Fruit fly (Drosophila melanogaster) whole organism, larva: ENCODE measurements around the gene CG4218.
A peak's percentile ranks its signal among the peaks of the same experiment; 100 is the strongest.

ENCODE experiments used
- noc ChIP-seq: fragments of 200-800 bp; sonication (Bioruptor generic); optimal IDR thresholded peaks from 3 replicates; lab custom pipeline; 2019; ENCODE audit warnings: missing biosample characterization, mild to moderate bottlenecking, missing genetic modification characterization, moderate library complexity

Gene CG4218

DNA sequence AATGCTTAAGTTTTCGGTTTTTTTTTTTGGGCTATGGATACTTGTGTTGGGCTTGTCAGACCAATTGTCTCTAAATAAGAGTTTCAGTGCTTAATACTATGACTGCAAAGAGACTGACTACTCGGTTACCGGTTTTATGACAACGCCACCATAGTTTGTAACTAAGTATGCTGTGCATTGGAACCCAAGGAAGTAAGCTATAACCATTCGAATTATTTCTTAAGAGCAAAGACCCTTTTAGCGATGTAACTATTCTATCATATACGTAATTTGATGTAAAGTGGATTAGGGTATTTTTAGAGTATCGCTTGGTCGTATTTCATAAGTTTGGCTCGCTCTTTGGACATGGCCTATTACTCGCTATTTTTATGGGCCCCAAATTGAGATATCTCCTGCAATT, at the start of gene CG4218:
TSS of gene CG4218 (minus strand) at position 101 of the 400 bp plus-strand sequence.
- TF ChIP-seq noc (tag; lab: Kevin White, UChicago): no peak

- no peak for TF ChIP-seq noc (tag; lab: Kevin White, UChicago)
Measured at dm6 chr2L:14598357-14599057, 49.6 kb upstream of the CG4218 start.

DNA sequence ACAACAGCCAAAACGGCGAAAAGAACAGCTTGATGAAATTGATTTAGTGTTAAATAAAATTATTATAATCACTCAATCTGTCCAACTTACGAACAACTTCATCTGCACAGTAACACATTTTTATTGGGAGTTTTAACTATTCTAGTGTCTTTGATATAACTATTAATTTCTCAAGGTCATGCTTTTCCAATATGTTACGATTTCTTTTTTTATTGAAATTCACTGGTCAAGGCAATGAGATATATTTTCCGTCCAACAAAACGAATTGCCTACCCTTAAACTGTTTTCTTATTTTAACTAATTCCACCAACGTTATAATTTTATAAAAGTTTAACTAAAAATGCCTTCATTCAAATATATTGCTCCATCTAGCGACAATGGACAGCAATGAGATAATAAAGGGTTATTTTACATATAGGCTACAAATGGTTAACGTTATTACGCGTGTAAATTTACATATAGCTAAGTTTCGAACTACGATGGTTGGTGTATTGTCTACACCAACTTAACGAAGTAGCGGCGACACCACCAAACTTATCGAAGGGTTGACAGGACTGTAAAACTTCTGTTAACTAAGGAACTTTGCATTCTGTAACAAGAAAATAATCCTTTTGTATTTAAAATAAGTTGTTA, 39.8 kb upstream of the CG4218 start:
- no peak for TF ChIP-seq noc (tag; lab: Kevin White, UChicago)

DNA sequence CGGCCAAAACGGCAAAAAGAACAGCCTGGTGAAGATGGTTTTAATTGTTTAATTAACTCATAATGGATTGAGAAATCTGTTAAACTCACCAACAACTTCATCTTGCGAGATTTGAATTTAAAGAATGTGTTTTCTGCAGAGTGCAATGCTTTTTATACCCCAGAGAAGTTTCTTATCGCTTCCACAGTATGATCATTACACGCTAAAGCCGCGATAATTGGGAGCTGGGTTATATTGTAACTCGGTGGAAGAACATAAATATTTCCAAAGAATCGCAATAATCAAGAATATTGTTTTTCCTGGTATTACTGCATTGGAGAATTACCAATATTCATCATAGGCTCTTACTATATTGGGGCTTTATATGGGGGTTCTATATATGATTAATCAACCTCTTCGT, 39.2 kb upstream of the CG4218 start, which contains the start of gene CG42680:
TSS of gene CG42680 (minus strand) at position 101 of the 400 bp plus-strand sequence.
- no peak for TF ChIP-seq noc (tag; lab: Kevin White, UChicago)

DNA sequence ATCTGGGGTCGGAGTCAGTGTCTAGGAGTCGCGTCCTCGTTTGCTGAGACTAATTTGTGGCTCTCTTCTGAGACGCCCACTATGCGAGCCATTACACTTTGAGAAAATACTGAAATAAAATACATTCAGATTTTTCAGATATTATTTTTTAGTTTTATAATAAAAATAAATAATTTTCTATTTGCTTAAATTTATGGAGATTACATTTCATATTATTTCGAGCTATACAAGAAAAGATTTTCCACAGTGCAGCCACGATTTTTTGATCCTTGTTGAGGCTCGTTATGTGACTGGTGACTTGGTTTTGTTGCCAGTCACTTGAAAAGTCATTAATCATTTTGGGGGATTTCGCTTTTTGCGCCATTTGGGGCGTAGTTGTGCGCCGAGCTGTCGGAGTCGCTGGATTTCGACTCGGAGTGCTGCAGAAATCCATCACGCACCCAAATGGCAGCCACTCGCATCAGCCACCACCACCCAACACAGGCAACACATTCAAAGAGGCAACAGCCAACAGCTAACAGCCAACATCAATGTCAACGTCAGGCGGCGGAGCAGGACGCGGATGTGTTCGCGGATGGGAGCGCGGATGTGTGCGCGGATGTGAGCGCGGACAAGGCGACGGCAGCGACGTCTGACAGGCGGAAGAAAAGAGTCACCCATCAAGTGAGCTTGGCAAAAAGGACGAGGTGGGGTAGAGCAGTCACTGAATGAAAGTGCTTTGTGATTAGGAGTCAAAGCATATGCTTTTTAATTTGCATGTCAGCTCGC, 38.0 kb upstream of the CG4218 start:
- TF ChIP-seq noc (tag; lab: Kevin White, UChicago): no peak

- peak; percentile 47 for TF ChIP-seq noc (tag; lab: Kevin White, UChicago)
Measured at dm6 chr2L:14580693-14581572, 32.0 kb upstream of the CG4218 start.

DNA sequence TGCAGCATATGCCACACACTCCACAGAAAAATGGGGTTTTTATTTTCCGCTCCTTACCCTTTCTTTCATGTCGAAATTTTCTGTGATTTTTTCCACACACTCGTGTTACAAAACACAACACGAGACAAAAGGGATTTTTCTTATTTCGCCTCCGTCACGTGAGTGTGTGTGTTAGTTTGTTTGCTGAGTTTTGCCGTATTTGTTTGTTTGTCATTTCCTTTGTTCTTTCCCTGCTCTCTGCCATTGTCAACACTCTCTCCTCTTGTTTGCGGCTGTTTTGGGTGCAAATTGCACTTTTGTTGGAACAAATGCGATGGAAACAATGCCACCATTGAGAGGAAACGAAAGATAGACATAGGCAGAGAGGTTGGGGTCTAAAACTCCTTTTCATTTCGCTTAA, 30.5 kb upstream of the CG4218 start:
- no peak for TF ChIP-seq noc (tag; lab: Kevin White, UChicago)

DNA sequence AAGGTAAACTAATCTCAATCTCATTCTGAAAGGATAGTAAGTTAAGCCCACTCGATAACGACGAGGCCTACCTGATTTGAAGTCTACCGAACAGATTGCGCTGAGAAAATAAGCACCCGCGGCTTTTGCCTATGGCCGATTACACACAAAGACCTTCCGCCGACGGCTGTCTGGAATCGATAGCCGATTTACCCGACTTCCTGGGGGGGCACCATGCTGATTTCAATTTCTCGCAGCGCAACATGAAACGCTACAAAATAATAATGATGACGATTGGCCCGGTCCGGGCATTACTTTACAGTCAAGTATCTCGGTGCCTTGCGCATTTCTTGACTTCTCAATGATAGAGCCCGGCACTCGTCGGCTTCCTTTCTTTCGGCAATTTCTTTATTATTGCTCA, 28.3 kb upstream of the CG4218 start:
- no peak for TF ChIP-seq noc (tag; lab: Kevin White, UChicago)

- no peak for TF ChIP-seq noc (tag; lab: Kevin White, UChicago)
Measured at dm6 chr2L:14574852-14575251, 25.9 kb upstream of the CG4218 start.

dm6 chr2L:14573216-14573909, 24.5 kb upstream of the CG4218 start:
- TF ChIP-seq noc (tag; lab: Kevin White, UChicago): no peak

- TF ChIP-seq noc (tag; lab: Kevin White, UChicago): no peak
Measured at dm6 chr2L:14571673-14572461, 23.0 kb upstream of the CG4218 start.

DNA sequence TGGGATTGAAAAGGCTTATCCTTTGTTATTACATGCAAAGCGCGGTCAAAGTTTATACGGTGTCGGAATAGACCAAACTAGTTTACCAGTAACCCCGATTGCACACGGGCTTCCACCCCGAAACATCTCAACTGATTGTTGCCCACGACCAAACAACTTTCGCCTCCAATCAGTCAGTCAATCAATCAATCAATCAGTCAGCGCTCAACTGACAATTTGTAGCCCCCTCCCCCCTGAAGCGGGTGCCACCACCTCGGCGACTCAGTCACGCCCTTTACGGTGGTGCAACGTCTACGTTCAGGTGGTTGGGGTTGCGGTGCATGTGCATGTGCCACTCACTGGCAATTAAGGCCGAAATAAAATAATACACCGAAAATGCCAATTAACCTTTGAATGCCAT, 21.9 kb upstream of the CG4218 start:
- TF ChIP-seq noc (tag; lab: Kevin White, UChicago): no peak

dm6 chr2L:14570129-14570528, 21.2 kb upstream of the CG4218 start:
- TF ChIP-seq noc (tag; lab: Kevin White, UChicago): no peak

DNA sequence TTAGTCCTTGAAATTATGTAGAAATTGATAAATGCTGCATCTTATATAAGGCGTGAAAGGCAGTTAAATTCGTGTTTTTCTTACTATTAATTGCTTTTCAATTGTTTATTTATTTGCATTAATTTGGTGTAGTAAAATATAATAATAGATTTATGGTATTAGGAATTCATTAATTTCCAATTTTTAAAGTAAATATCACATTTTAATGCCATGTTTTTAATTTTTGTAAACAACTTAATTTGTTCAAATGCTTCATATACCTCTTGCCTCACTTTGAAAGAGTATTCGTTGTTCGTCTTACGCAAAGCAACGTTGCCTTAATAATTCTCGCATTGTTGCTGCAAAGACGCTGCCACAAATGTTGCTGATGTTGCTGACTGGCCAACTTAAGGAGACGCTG, 20.4 kb upstream of the CG4218 start:
- no peak for TF ChIP-seq noc (tag; lab: Kevin White, UChicago)
